In the genomic region with DNA sequence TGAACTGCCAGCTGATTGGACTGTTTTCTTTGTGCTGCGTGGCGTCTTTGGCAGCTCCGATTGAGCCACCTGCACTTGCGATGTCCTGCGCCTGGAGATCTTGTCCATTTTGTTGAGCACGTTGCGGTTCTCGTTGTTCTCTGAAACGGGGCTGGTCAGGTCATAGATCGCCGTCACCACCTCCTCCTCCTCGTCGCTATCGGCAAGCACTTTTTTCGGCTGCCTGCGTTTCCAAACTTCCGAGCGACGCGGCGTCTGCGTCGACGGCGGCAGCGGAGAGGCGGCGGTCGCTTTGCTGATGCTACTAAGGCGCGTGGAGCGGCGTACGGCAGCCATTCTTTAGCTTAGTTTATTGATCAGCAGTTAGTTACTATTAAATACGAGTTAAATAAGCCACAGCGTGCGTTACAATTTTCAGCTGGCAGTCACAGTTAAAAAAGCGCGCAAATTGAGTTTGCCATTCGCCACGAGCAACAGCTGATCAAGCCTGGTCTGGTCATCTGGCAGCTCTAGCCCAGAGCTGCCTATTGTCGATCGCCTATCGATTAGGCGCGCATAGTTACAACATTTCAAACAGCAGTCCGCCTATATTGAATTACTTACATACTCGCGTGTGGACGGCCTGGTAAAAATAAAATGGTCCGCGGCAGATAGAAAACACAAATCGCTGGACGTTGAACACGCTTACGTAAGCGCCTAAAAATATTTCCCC, we compare ENCODE assay signal across 3 fruit fly cellular contexts.
TF ChIP-seq lines count a peak whose summit lies in the region.

Cdc6 (minus strand) TSS at position 456 of the 712 bp plus-strand sequence.

- TF ChIP-seq CTCF in whole organism, embryonic (GFP tag; optimal IDR thresholded peaks at IDR 0.05; lab: Kevin White, UChicago) = no peak

TF ChIP-seq in whole organism, adult, 20 proteins besides CTCF, POLR2A, EP300 and RAD21:
- TF ChIP-seq bab1 (GFP tag; optimal IDR thresholded peaks at IDR 0.05; lab: Kevin White, UChicago) = peak; percentile 24
- TF ChIP-seq kay (GFP tag; lab: Kevin White, UChicago; ENCODE audit: borderline replicate concordance) = no peak
- no peak for TF ChIP-seq CG11617 (GFP tag; optimal IDR thresholded peaks at IDR 0.05; lab: Kevin White, UChicago)
- TF ChIP-seq CG5204 (GFP tag; optimal IDR thresholded peaks at IDR 0.05; lab: Kevin White, UChicago) = no peak
- no peak for TF ChIP-seq CG33017 (tag; optimal IDR thresholded peaks at IDR 0.05; lab: Kevin White, UChicago)
- TF ChIP-seq CG12768 (GFP tag; optimal IDR thresholded peaks at IDR 0.05; lab: Kevin White, UChicago) = no peak
- TF ChIP-seq Hr96 (GFP tag; optimal IDR thresholded peaks at IDR 0.05; lab: Kevin White, UChicago) = no peak
TF ChIP-seq in whole organism, adult: peak in this region for 1.

TF ChIP-seq in whole organism, embryonic, 481 proteins besides CTCF, POLR2A, EP300 and RAD21 (continues in another document):
- TF ChIP-seq BEAF-32 (GFP tag; optimal IDR thresholded peaks at IDR 0.05; lab: Kevin White, UChicago) (peak; percentile 46), CG6791 (GFP tag; IDR thresholded peaks at IDR 0.05; lab: Robert Waterston, UW; ENCODE audit: partially characterized antibody) (peak; percentile 66; the same call in 1 of the 3 replicates), gsb-n (tag; optimal IDR thresholded peaks at IDR 0.05; lab: Kevin White, UChicago) (peak; percentile 58), Adf1 (GFP tag; IDR thresholded peaks at IDR 0.05; lab: Robert Waterston, UW) (peak; percentile 92), CG13287 (GFP tag; IDR thresholded peaks at IDR 0.05; lab: Robert Waterston, UW; ENCODE audit: partially characterized antibody) (peak; percentile 53), CG12769 (tag; optimal IDR thresholded peaks at IDR 0.05; lab: Kevin White, UChicago) (peak; percentile 31), Dref (GFP tag; IDR thresholded peaks at IDR 0.05; lab: Robert Waterston, UW) (peak; percentile 89), YL-1 (GFP tag; optimal IDR thresholded peaks at IDR 0.05; lab: Kevin White, UChicago) (peak; percentile 25), CG16813 (GFP tag; IDR thresholded peaks at IDR 0.05; lab: Robert Waterston, UW; ENCODE audit: partially characterized antibody) (peak; percentile 22; the same call in 1 of the 3 replicates), pzg (GFP tag; optimal IDR thresholded peaks at IDR 0.05; lab: Kevin White, UChicago) (peak; percentile 83), Hr78 (GFP tag; optimal IDR thresholded peaks at IDR 0.05; lab: Kevin White, UChicago) (peak in 1 of 2 experiments; percentile 4), CG2116 (GFP tag; optimal IDR thresholded peaks at IDR 0.05; lab: Kevin White, UChicago) (peak; percentile 99), sens (GFP tag; lab: Kevin White, UChicago) (peak; percentile 17), CG9932 (GFP tag; IDR thresholded peaks at IDR 0.05; lab: Robert Waterston, UW) (peak; percentile 13; the same call in 1 of the 2 replicates), HmgZ (tag; optimal IDR thresholded peaks at IDR 0.05; lab: Kevin White, UChicago) (peak; percentile 1), tx (GFP tag; optimal IDR thresholded peaks at IDR 0.05; lab: Kevin White, UChicago) (peak; percentile 49), CG16779 (GFP tag; IDR thresholded peaks at IDR 0.05; lab: Robert Waterston, UW) (no peak), Myb (GFP tag; optimal IDR thresholded peaks at IDR 0.05; lab: Kevin White, UChicago) (peak; percentile 53), E2f2 (GFP tag; IDR thresholded peaks at IDR 0.05; lab: Robert Waterston, UW) (peak; percentile 99), HLH4C (GFP tag; IDR thresholded peaks at IDR 0.05; lab: Robert Waterston, UW; ENCODE audit: partially characterized antibody) (0 out of 3 replicates have a peak, but pooled peaks have one; percentile 43), unc-4 (GFP tag; IDR thresholded peaks at IDR 0.05; lab: Robert Waterston, UW; ENCODE audit: partially characterized antibody) (peak; percentile 20; the same call in 1 of the 2 replicates), Dll (GFP tag; IDR thresholded peaks at IDR 0.05; lab: Robert Waterston, UW; ENCODE audit: partially characterized antibody) (peak; percentile 59; the same call in 3 of the 4 replicates), CG11560 (tag; IDR thresholded peaks at IDR 0.05; lab: Robert Waterston, UW) (peak; percentile 93), CG15514 (GFP tag; optimal IDR thresholded peaks at IDR 0.05; lab: Kevin White, UChicago) (peak; percentile 25), CG31365 (tag; optimal IDR thresholded peaks at IDR 0.05; lab: Kevin White, UChicago) (no peak), Lhr (GFP tag; optimal IDR thresholded peaks at IDR 0.05; lab: Kevin White, UChicago) (peak; percentile 48), bbx (GFP tag; IDR thresholded peaks at IDR 0.05; lab: Robert Waterston, UW; ENCODE audit: partially characterized antibody) (peak; percentile 53; the same call in 1 of the 2 replicates), gfzf (GFP tag; optimal IDR thresholded peaks at IDR 0.05; lab: Kevin White, UChicago) (peak; percentile 11), croc (GFP tag; conservative IDR thresholded peaks at IDR 0.05; lab: Robert Waterston, UW) (no peak), knrl (GFP tag; IDR thresholded peaks at IDR 0.05; lab: Robert Waterston, UW; ENCODE audit: partially characterized antibody) (0 out of 3 replicates have a peak, but pooled peaks have one; percentile 21), crp (GFP tag; optimal IDR thresholded peaks at IDR 0.05; lab: Kevin White, UChicago) (peak; percentile 82 to 96), CG13424 (tag; optimal IDR thresholded peaks at IDR 0.05; lab: Kevin White, UChicago) (no peak), sr (GFP tag; IDR thresholded peaks at IDR 0.05; lab: Robert Waterston, UW) (no peak)

TF ChIP-seq in whole organism, prepupa, 60 proteins besides CTCF, POLR2A, EP300 and RAD21:
- TF ChIP-seq svp (GFP tag; lab: Kevin White, UChicago) (peak; percentile 93), lz (GFP tag; optimal IDR thresholded peaks at IDR 0.05; lab: Kevin White, UChicago) (no peak)
